Worm (Caenorhabditis elegans) whole organism, early embryonic: Measurements from ENCODE around the gene ptp-3.

ENCODE experiments used
- ama-1 ChIP-seq: fragments of 150-350 bp; optimal IDR thresholded peaks from 2 replicates; lab custom pipeline; 2014
- flt-1 ChIP-seq: fragments of 200-800 bp; sonication (Bioruptor generic); IDR thresholded peaks from 2 replicates; pipeline ENCODE4 v1.3.6; 2022; ENCODE audit warnings: missing genetic modification characterization, missing compliant biosample characterization
- hmg-4 ChIP-seq: fragments of 200-800 bp; sonication (Bioruptor generic); optimal IDR thresholded peaks from 2 replicates; lab custom pipeline; 2018; ENCODE audit warnings: mild to moderate bottlenecking, missing genetic modification characterization, missing compliant biosample characterization
- scrt-1 ChIP-seq: fragments of 200-800 bp; sonication (Bioruptor generic); IDR thresholded peaks from 2 replicates; pipeline ENCODE4 v1.3.6; 2022; ENCODE audit warnings: missing genetic modification characterization, missing compliant biosample characterization

DNA sequence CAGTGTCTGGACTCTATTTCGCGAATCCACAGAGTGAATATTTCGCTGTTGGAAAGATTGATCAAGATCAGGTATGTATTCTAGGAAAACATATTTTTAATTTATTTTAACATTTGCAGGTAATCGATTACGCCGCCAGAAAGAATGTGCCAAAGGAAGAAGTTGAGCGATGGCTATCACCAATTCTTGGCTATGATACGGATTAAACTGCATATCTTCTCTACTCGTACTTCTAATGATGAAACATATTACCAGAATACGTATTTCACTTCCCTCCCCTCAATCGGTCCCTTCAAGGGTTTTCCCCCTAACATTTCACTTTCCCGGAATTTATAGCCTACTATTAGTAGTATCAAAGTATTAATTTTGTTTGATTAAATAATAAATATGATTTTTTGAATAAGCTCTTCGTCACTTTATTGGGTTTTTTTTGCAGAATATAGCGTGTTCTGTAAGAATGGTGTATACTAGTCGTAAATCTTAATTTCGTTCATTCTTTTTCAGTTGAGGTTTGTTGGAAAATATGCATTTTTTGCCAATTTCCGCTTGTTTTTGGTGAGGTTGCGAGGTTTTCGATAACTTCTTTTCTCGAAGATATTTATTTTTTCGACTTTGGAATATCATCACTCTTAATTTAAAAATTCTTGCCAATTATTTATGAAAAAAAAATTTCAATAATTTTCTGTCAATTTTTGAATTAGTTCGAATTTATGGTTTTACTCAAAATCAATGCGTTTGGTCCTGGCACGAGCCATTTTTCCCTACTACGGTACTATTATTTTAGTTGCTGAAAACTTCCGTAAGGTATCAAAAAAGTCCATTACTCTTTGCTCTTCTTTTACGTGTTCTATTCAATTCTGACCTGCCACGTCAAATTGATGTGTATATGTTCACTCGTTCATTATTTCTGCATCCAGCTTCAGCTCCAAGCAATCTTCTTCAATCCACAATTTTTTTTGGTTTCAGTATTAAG, 44.4 kb upstream of the ptp-3 start:
- TF ChIP-seq scrt-1 (GFP tag; lab: Robert Waterston, UW) (no peak), hmg-4 (GFP tag; lab: Kevin White, UChicago) (no peak), flt-1 (GFP tag; lab: Robert Waterston, UW) (no peak), ama-1 (lab: Kevin White, UChicago) (no peak)
